Worm (Caenorhabditis elegans): ENCODE data around the gene bir-2.
A peak's percentile ranks its signal among the peaks of the same experiment; 100 is the strongest.

DNA sequence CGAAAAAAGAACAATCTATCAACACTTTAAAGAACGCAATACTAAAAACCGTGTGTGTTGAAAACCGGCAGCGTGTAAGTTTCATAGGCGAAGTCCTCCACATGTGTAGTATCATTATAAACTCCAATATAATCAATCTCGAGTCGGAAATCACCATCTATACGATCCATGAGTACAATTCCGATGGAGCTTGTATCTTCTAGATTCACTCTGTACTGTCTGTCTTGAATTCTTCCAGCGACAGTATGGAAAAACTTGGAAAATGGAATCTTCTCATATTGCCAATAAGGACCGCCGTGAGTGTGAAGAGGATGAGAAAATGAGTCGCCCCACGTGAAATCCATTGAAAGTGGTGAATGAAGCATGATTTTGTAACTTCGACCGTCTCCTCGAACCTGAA is 1.7 kb upstream of the bir-2 start:
- TF ChIP-seq lsy-2 (tag; optimal IDR thresholded peaks at IDR 0.05): peak in 1 of 2 experiments; percentile 14
- no peak for TF ChIP-seq nhr-77 (tag; optimal IDR thresholded peaks at IDR 0.05)
- no peak for TF ChIP-seq ces-1 (GFP tag; optimal IDR thresholded peaks at IDR 0.05)
- no peak for TF ChIP-seq lin-39 (tag; optimal IDR thresholded peaks at IDR 0.05)
- no peak for TF ChIP-seq jun-1 (tag; optimal IDR thresholded peaks at IDR 0.05)
- TF ChIP-seq nhr-11 (tag; optimal IDR thresholded peaks at IDR 0.05): no peak
- no peak for TF ChIP-seq mep-1 (tag; optimal IDR thresholded peaks at IDR 0.05)
- TF ChIP-seq lin-15B (tag; optimal IDR thresholded peaks at IDR 0.05): no peak
- no peak for TF ChIP-seq nhr-28 (tag; optimal IDR thresholded peaks at IDR 0.05)
- TF ChIP-seq fkh-10 (GFP tag; optimal IDR thresholded peaks at IDR 0.05): no peak
- no peak for TF ChIP-seq nhr-76 (tag; optimal IDR thresholded peaks at IDR 0.05)
